Worm (Caenorhabditis elegans) whole organism, L3 larva: ENCODE measurements around the gene let-99.

Experiments used
- ZK546.5 ChIP-seq: sonication (generic microtip); optimal IDR thresholded peaks from 2 replicates; lab custom pipeline; 2017; ENCODE audit warnings: missing biosample characterization, missing genetic modification characterization
- aly-2 ChIP-seq: fragments of 150-350 bp; optimal IDR thresholded peaks from 2 replicates; lab custom pipeline; 2014; ENCODE audit warnings: missing biosample characterization, missing genetic modification characterization
- ama-1 ChIP-seq: fragments of 150-350 bp; optimal IDR thresholded peaks from 2 replicates; lab custom pipeline; 2018
- elt-1 ChIP-seq: fragments of 150-350 bp; optimal IDR thresholded peaks from 2 replicates; lab custom pipeline; 2014; ENCODE audit warnings: missing biosample characterization, missing genetic modification characterization
- elt-2 ChIP-seq: sonication (generic microtip); optimal IDR thresholded peaks from 2 replicates; lab custom pipeline; 2016; ENCODE audit warnings: missing genetic modification reagents, mild to moderate bottlenecking, missing genetic modification characterization, missing compliant biosample characterization
- fos-1 ChIP-seq: fragments of 150-350 bp; optimal IDR thresholded peaks from 2 replicates; lab custom pipeline; 2014; ENCODE audit warnings: missing biosample characterization, missing genetic modification characterization
- lsy-12 ChIP-seq: sonication (generic microtip); optimal IDR thresholded peaks from 2 replicates; lab custom pipeline; 2016; ENCODE audit warnings: mild to moderate bottlenecking, missing genetic modification characterization, missing compliant biosample characterization
- mdl-1 ChIP-seq: fragments of 150-350 bp; optimal IDR thresholded peaks from 2 replicates; lab custom pipeline; 2014; ENCODE audit warnings: missing biosample characterization, missing genetic modification characterization
- nhr-11 ChIP-seq: fragments of 150-350 bp; optimal IDR thresholded peaks from 2 replicates; lab custom pipeline; 2014; ENCODE audit warnings: missing biosample characterization, missing genetic modification characterization
- nhr-237 ChIP-seq: fragments of 150-350 bp; optimal IDR thresholded peaks from 2 replicates; lab custom pipeline; 2014; ENCODE audit warnings: missing biosample characterization, missing genetic modification characterization
- pha-4 ChIP-seq: fragments of 150-350 bp; optimal IDR thresholded peaks from 2 replicates; lab custom pipeline; 2014; ENCODE audit warnings: missing biosample characterization, missing genetic modification reagents, missing genetic modification characterization
- snpc-4 ChIP-seq: fragments of 150-350 bp; optimal IDR thresholded peaks from 2 replicates; lab custom pipeline; 2014; ENCODE audit warnings: missing biosample characterization, missing genetic modification characterization
- tbx-2 ChIP-seq: sonication (generic microtip); optimal IDR thresholded peaks from 2 replicates; lab custom pipeline; 2016; ENCODE audit warnings: mild to moderate bottlenecking, missing genetic modification characterization, missing compliant biosample characterization
- unc-62 ChIP-seq: fragments of 150-350 bp; sonication (generic microtip); optimal IDR thresholded peaks from 4 replicates; lab custom pipeline; 2014; ENCODE audit warnings: missing biosample characterization, missing genetic modification reagents, missing genetic modification characterization

DNA sequence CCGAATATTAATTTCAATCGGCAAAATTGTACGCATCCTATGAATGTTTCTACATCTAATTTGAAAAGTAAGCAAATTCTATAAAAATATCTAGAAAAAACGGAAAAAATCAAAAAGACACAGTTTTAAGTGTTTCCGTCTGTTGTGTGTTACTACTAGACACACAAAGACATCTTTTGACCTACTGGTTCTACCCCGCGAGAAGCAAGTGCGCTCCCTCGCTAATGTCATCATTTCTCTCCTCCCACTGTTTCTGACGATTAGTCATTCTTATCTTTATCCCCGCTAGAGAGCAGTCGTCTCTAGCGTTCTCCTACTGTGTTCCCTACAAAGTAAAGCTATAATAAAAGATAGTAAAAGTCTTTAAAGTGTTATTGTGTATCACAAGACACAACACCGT lies 50.3 kb downstream of the let-99 start:
- no peak for TF ChIP-seq tbx-2 (tag; lab: Kevin White, UChicago)
- TF ChIP-seq aly-2 (tag; lab: Kevin White, UChicago): no peak
- no peak for TF ChIP-seq mdl-1 (tag; lab: Kevin White, UChicago)
- TF ChIP-seq elt-1 (tag; lab: Kevin White, UChicago): no peak
- TF ChIP-seq nhr-237 (tag; lab: Kevin White, UChicago): no peak
- TF ChIP-seq unc-62 (GFP tag; lab: Kevin White, UChicago): no peak
- TF ChIP-seq ZK546.5 (tag; lab: Kevin White, UChicago): no peak
- no peak for TF ChIP-seq fos-1 (tag; lab: Kevin White, UChicago)
- TF ChIP-seq ama-1 (lab: Kevin White, UChicago): no peak
- TF ChIP-seq elt-2 (tag; lab: Kevin White, UChicago): no peak
- TF ChIP-seq snpc-4 (tag; lab: Kevin White, UChicago): no peak
- no peak for TF ChIP-seq pha-4 (tag; lab: Kevin White, UChicago)
- TF ChIP-seq lsy-12 (tag; lab: Kevin White, UChicago): no peak
- no peak for TF ChIP-seq nhr-11 (tag; lab: Kevin White, UChicago)
